Fruit fly (Drosophila melanogaster) whole organism, embryonic: ENCODE data around the gene Agpat2.

Source experiments
- Atf-2 ChIP-seq: fragments of 200-800 bp; sonication (Bioruptor generic); optimal IDR thresholded peaks from 2 replicates; lab custom pipeline; 2016; ENCODE audit warnings: missing biosample characterization, missing genetic modification characterization
- Atf3 ChIP-seq: fragments of 200-800 bp; sonication (Bioruptor generic); optimal IDR thresholded peaks from 3 replicates; lab custom pipeline; 2016; ENCODE audit warnings: missing biosample characterization, missing genetic modification characterization
- Awh ChIP-seq: fragments of 200-800 bp; sonication (Bioruptor generic); IDR thresholded peaks from 2 replicates; pipeline ENCODE4, ENCODE4 v1.3.6; 2022; ENCODE audit warnings: missing biosample characterization, missing genetic modification characterization
- Blimp-1 ChIP-seq: fragments of 200-800 bp; sonication (Bioruptor generic); optimal IDR thresholded peaks from 3 replicates; lab custom pipeline; 2018; ENCODE audit warnings: missing biosample characterization, missing genetic modification characterization, mild to moderate bottlenecking, moderate library complexity, missing genetic modification reagents
- CG10979 ChIP-seq: fragments of 200-800 bp; sonication (Bioruptor generic); optimal IDR thresholded peaks from 2 replicates; lab custom pipeline; 2018; ENCODE audit warnings: missing biosample characterization, mild to moderate bottlenecking, missing genetic modification characterization, moderate library complexity
- CG11504 ChIP-seq: fragments of 200-800 bp; sonication (Bioruptor generic); optimal IDR thresholded peaks from 3 replicates; lab custom pipeline; 2019; ENCODE audit warnings: missing biosample characterization, mild to moderate bottlenecking, missing genetic modification characterization, moderate library complexity
- CG12071 ChIP-seq: fragments of 200-800 bp; sonication (Bioruptor generic); optimal IDR thresholded peaks from 3 replicates; lab custom pipeline; 2018; ENCODE audit warnings: missing biosample characterization, mild to moderate bottlenecking, missing genetic modification characterization
- CG12155 ChIP-seq: fragments of 200-800 bp; sonication (Bioruptor generic); optimal IDR thresholded peaks from 3 replicates; lab custom pipeline; 2016; ENCODE audit warnings: missing biosample characterization, missing genetic modification characterization
- CG13424 ChIP-seq: fragments of 200-800 bp; sonication (Bioruptor generic); optimal IDR thresholded peaks from 2 replicates; lab custom pipeline; 2019; ENCODE audit warnings: missing biosample characterization, mild to moderate bottlenecking, missing genetic modification characterization, moderate library complexity
- CG14441 ChIP-seq: fragments of 200-800 bp; sonication (Bioruptor generic); IDR thresholded peaks from 2 replicates; pipeline ENCODE4 v1.3.6; 2022; ENCODE audit warnings: missing biosample characterization, missing genetic modification characterization
- CG14710 ChIP-seq: fragments of 200-800 bp; sonication (Bioruptor generic); optimal IDR thresholded peaks from 3 replicates; lab custom pipeline; 2019; ENCODE audit warnings: missing biosample characterization, mild to moderate bottlenecking, missing genetic modification characterization, moderate library complexity
- CG1602 ChIP-seq: fragments of 200-800 bp; sonication (Bioruptor generic); optimal IDR thresholded peaks from 3 replicates; lab custom pipeline; 2016; ENCODE audit warnings: missing biosample characterization, missing genetic modification characterization
- CG16779 ChIP-seq: fragments of 200-800 bp; sonication (Bioruptor generic); IDR thresholded peaks from 2 replicates; pipeline ENCODE4 v1.3.6; 2022; ENCODE audit warnings: missing biosample characterization, missing genetic modification characterization
- CG17568 ChIP-seq: fragments of 200-800 bp; sonication (Bioruptor generic); optimal IDR thresholded peaks from 2 replicates; lab custom pipeline; 2018; ENCODE audit warnings: missing biosample characterization, mild to moderate bottlenecking, missing genetic modification characterization, moderate library complexity
- CG17829 ChIP-seq: fragments of 200-800 bp; optimal IDR thresholded peaks from 2 replicates; lab custom pipeline; 2019; ENCODE audit warnings: missing biosample characterization, mild to moderate bottlenecking, missing genetic modification characterization, moderate library complexity
- CG17912 ChIP-seq: fragments of 200-800 bp; sonication (Bioruptor generic); optimal IDR thresholded peaks from 2 replicates; lab custom pipeline; 2018; ENCODE audit warnings: missing biosample characterization, mild to moderate bottlenecking, missing genetic modification characterization
- CG2116 ChIP-seq: fragments of 200-800 bp; sonication (Bioruptor generic); optimal IDR thresholded peaks from 3 replicates; lab custom pipeline; 2018; ENCODE audit warnings: missing biosample characterization, mild to moderate bottlenecking, missing genetic modification characterization
- CG30403 ChIP-seq: fragments of 200-800 bp; sonication (Bioruptor generic); optimal IDR thresholded peaks from 3 replicates; lab custom pipeline; 2016; ENCODE audit warnings: missing biosample characterization, missing genetic modification characterization
- CG31441 ChIP-seq: fragments of 200-800 bp; sonication (Bioruptor generic); IDR thresholded peaks from 2 replicates; pipeline ENCODE4 v1.3.6; 2022; ENCODE audit warnings: missing biosample characterization, missing genetic modification characterization
- CG6175 ChIP-seq: fragments of 200-800 bp; sonication (Bioruptor generic); IDR thresholded peaks from 3 replicates; pipeline ENCODE4 v1.3.6; 2022; ENCODE audit warnings: missing biosample characterization, missing genetic modification characterization
- CG7963 ChIP-seq: fragments of 200-800 bp; sonication (Bioruptor generic); IDR thresholded peaks from 3 replicates; pipeline ENCODE4 v1.3.6; 2022; ENCODE audit warnings: missing biosample characterization, missing genetic modification characterization; ENCODE audit not compliant: partially characterized antibody
- CG8478 ChIP-seq: fragments of >200 bp; optimal IDR thresholded peaks from 2 replicates; lab custom pipeline; 2018
- CG9727 ChIP-seq: fragments of 200-800 bp; sonication (Bioruptor generic); optimal IDR thresholded peaks from 3 replicates; lab custom pipeline; 2017; ENCODE audit warnings: missing biosample characterization, mild to moderate bottlenecking, missing genetic modification characterization
- Dad ChIP-seq: fragments of 200-800 bp; sonication (Bioruptor generic); optimal IDR thresholded peaks from 3 replicates; lab custom pipeline; 2016; ENCODE audit warnings: missing biosample characterization, missing genetic modification characterization
- Dfd ChIP-seq, 2 experiments: fragments of >200 bp; optimal IDR thresholded peaks; 2 replicates each; lab custom pipeline; 2017; ENCODE audit warnings: missing biosample characterization in 2 of 2, missing genetic modification characterization in 2 of 2
- Hmr ChIP-seq: fragments of 200-800 bp; sonication (Bioruptor generic); optimal IDR thresholded peaks from 3 replicates; lab custom pipeline; 2017; ENCODE audit warnings: mild to moderate bottlenecking, missing biosample characterization, missing genetic modification reagents, missing genetic modification characterization
- Lim3 ChIP-seq: fragments of 200-800 bp; sonication (Bioruptor generic); IDR thresholded peaks from 2 replicates; pipeline ENCODE4 v1.3.6; 2022; ENCODE audit warnings: missing biosample characterization, missing genetic modification characterization
- Opbp ChIP-seq: fragments of 200-800 bp; sonication (Bioruptor generic); IDR thresholded peaks from 3 replicates; pipeline ENCODE4 v1.3.6; 2022; ENCODE audit warnings: missing biosample characterization, missing genetic modification characterization; ENCODE audit not compliant: partially characterized antibody
- Poxn ChIP-seq: fragments of 200-800 bp; sonication (Bioruptor generic); IDR thresholded peaks from 2 replicates; pipeline ENCODE4 v1.3.6; 2022; ENCODE audit warnings: missing biosample characterization, missing genetic modification characterization
- Scr ChIP-seq: fragments of 200-800 bp; sonication (Bioruptor generic); IDR thresholded peaks from 2 replicates; pipeline ENCODE4 v1.3.6; 2022; ENCODE audit warnings: missing biosample characterization, missing genetic modification characterization; ENCODE audit not compliant: partially characterized antibody
- Trl ChIP-seq, 3 experiments: fragments of >200 bp in 2 of 3; fragments of 200-800 bp in 1 of 3; sonication (Bioruptor generic) in 1 of 3; optimal IDR thresholded peaks; 2 replicates in 1 of 3; 3 replicates in 2 of 3; lab custom pipeline; 2016 to 2017; ENCODE audit warnings: missing biosample characterization in 1 of 3, missing genetic modification characterization in 1 of 3
- bbx ChIP-seq: fragments of 200-800 bp; sonication (Bioruptor generic); IDR thresholded peaks from 2 replicates; pipeline ENCODE4 v1.3.6; 2022; ENCODE audit warnings: missing biosample characterization, missing genetic modification characterization; ENCODE audit not compliant: partially characterized antibody
- chif ChIP-seq, 2 experiments: fragments of 200-800 bp; sonication (Bioruptor generic); optimal IDR thresholded peaks; 3 replicates each; lab custom pipeline; 2016; ENCODE audit warnings: missing biosample characterization in 2 of 2, missing genetic modification characterization in 2 of 2
- gem ChIP-seq: fragments of 200-800 bp; sonication (Bioruptor generic); optimal IDR thresholded peaks from 2 replicates; lab custom pipeline; 2019; ENCODE audit warnings: missing biosample characterization, mild to moderate bottlenecking, missing genetic modification characterization, moderate library complexity
- grn ChIP-seq: fragments of 200-800 bp; sonication (Bioruptor generic); optimal IDR thresholded peaks from 3 replicates; lab custom pipeline; 2017; ENCODE audit warnings: missing biosample characterization, missing genetic modification characterization
- ken ChIP-seq: fragments of 200-800 bp; sonication (Bioruptor generic); IDR thresholded peaks from 3 replicates; pipeline ENCODE4 v1.3.6; 2022; ENCODE audit warnings: missing biosample characterization, missing genetic modification characterization
- nom ChIP-seq: fragments of 200-800 bp; sonication (Bioruptor generic); optimal IDR thresholded peaks from 2 replicates; lab custom pipeline; 2017; ENCODE audit warnings: missing biosample characterization, missing genetic modification characterization, mild to moderate bottlenecking, moderate library complexity, missing genetic modification reagents
- oc ChIP-seq: fragments of 200-800 bp; sonication (Bioruptor generic); optimal IDR thresholded peaks from 2 replicates; lab custom pipeline; 2018; ENCODE audit warnings: missing biosample characterization, mild to moderate bottlenecking, missing genetic modification characterization, moderate library complexity
- odd ChIP-seq: fragments of 200-800 bp; sonication (Bioruptor generic); optimal IDR thresholded peaks from 2 replicates; lab custom pipeline; 2017; ENCODE audit warnings: missing biosample characterization, mild to moderate bottlenecking, missing genetic modification characterization
- phol ChIP-seq: fragments of 200-800 bp; sonication (Bioruptor generic); optimal IDR thresholded peaks from 3 replicates; lab custom pipeline; 2018; ENCODE audit warnings: missing biosample characterization, mild to moderate bottlenecking, missing genetic modification characterization, moderate library complexity
- pnt ChIP-seq: fragments of 200-800 bp; sonication (Bioruptor generic); optimal IDR thresholded peaks from 3 replicates; lab custom pipeline; 2016; ENCODE audit warnings: missing biosample characterization, missing genetic modification characterization
- pzg ChIP-seq: fragments of 200-800 bp; sonication (Bioruptor generic); optimal IDR thresholded peaks from 3 replicates; lab custom pipeline; 2018; ENCODE audit warnings: missing biosample characterization, mild to moderate bottlenecking, missing genetic modification characterization, moderate library complexity
- ranshi ChIP-seq: fragments of 200-800 bp; sonication (Bioruptor generic); IDR thresholded peaks from 2 replicates; pipeline ENCODE4 v1.3.6; 2022; ENCODE audit warnings: missing biosample characterization, missing genetic modification characterization
- rib ChIP-seq: fragments of 200-800 bp; sonication (Bioruptor generic); IDR thresholded peaks from 2 replicates; pipeline ENCODE4 v1.3.6; 2022; ENCODE audit warnings: missing biosample characterization, missing genetic modification characterization
- sc ChIP-seq, 3 experiments: fragments of >200 bp in 2 of 3; fragments of 200-800 bp in 1 of 3; sonication (Bioruptor generic) in 1 of 3; optimal IDR thresholded peaks; 2 replicates in 2 of 3; 3 replicates in 1 of 3; lab custom pipeline; 2017; ENCODE audit warnings: mild to moderate bottlenecking in 1 of 3, missing biosample characterization in 1 of 3, missing genetic modification characterization in 1 of 3, missing genetic modification reagents in 1 of 3
- sd ChIP-seq: fragments of 200-800 bp; sonication (Bioruptor generic); optimal IDR thresholded peaks from 3 replicates; lab custom pipeline; 2018; ENCODE audit warnings: missing biosample characterization, mild to moderate bottlenecking, missing genetic modification characterization, moderate library complexity
- sisA ChIP-seq: fragments of 200-800 bp; sonication (Bioruptor generic); IDR thresholded peaks from 2 replicates; pipeline ENCODE4 v1.3.6; 2022; ENCODE audit warnings: missing biosample characterization, missing genetic modification characterization
- sug ChIP-seq: fragments of 200-800 bp; optimal IDR thresholded peaks from 2 replicates; lab custom pipeline; 2019; ENCODE audit warnings: missing biosample characterization, mild to moderate bottlenecking, missing genetic modification characterization, moderate library complexity
- tin ChIP-seq: fragments of 200-800 bp; sonication (Bioruptor generic); optimal IDR thresholded peaks from 3 replicates; lab custom pipeline; 2016; ENCODE audit warnings: missing biosample characterization, missing genetic modification characterization

Gene Agpat2

dm6 chr2L:8423460-8424089 lies 40.2 kb downstream of the Agpat2 start (continued):
- TF ChIP-seq Atf-2 (GFP tag; lab: Kevin White, UChicago) (no peak), CG1602 (GFP tag; lab: Kevin White, UChicago) (peak; percentile 33), grn (peak; percentile 55), CG10979 (tag; lab: Kevin White, UChicago) (peak; percentile 22), CG17912 (GFP tag; lab: Kevin White, UChicago) (no peak), Awh (no peak), Trl (optimal IDR thresholded peaks at IDR 0.05; lab: Kevin White, UChicago) (no peak), Trl (GFP tag; optimal IDR thresholded peaks at IDR 0.05; lab: Kevin White, UChicago) (no peak), ranshi (GFP tag; lab: Robert Waterston, UW) (no peak), sug (tag; lab: Kevin White, UChicago) (no peak), oc (tag; lab: Kevin White, UChicago) (no peak), sisA (GFP tag; lab: Robert Waterston, UW) (no peak), CG2116 (peak; percentile 8), sc (optimal IDR thresholded peaks at IDR 0.05; lab: Kevin White, UChicago) (no peak), sc (GFP tag; optimal IDR thresholded peaks at IDR 0.05; lab: Kevin White, UChicago) (peak; percentile 9), odd (GFP tag; lab: Kevin White, UChicago) (no peak), Blimp-1 (peak; percentile 23), Poxn (GFP tag; lab: Robert Waterston, UW) (no peak), pnt (GFP tag; lab: Kevin White, UChicago) (no peak), CG30403 (GFP tag; lab: Kevin White, UChicago) (no peak), gem (tag; lab: Kevin White, UChicago) (peak; percentile 36), CG7963 (GFP tag; lab: Robert Waterston, UW) (no peak), Atf3 (GFP tag; lab: Kevin White, UChicago) (no peak), Lim3 (no peak), ken (GFP tag; lab: Robert Waterston, UW) (no peak), Hmr (GFP tag; lab: Kevin White, UChicago) (no peak), pzg (no peak), CG6175 (GFP tag; lab: Robert Waterston, UW) (no peak), chif (GFP tag; optimal IDR thresholded peaks at IDR 0.05; lab: Kevin White, UChicago) (peak in 1 of 2 experiments; percentile 47), tin (GFP tag; lab: Kevin White, UChicago) (no peak), CG8478 (lab: Kevin White, UChicago) (no peak), rib (GFP tag; lab: Robert Waterston, UW) (no peak), CG31441 (GFP tag; lab: Robert Waterston, UW) (0 out of 2 replicates have a peak, but pooled peaks have one; percentile 20), phol (no peak), Opbp (GFP tag; lab: Robert Waterston, UW) (no peak), CG13424 (tag; lab: Kevin White, UChicago) (peak; percentile 14), CG16779 (GFP tag; lab: Robert Waterston, UW) (no peak), Scr (GFP tag; lab: Robert Waterston, UW) (no peak), CG17829 (no peak), CG17568 (GFP tag; lab: Kevin White, UChicago) (no peak), CG12155 (GFP tag; lab: Kevin White, UChicago) (no peak), bbx (no peak), CG14441 (GFP tag; lab: Robert Waterston, UW) (no peak), nom (peak; percentile 39), CG12071 (GFP tag; lab: Kevin White, UChicago) (no peak), sd (tag; lab: Kevin White, UChicago) (peak; percentile 95), Dfd (GFP tag; optimal IDR thresholded peaks at IDR 0.05; lab: Kevin White, UChicago) (no peak), CG14710 (tag; lab: Kevin White, UChicago) (peak; percentile 39), Dad (GFP tag; lab: Kevin White, UChicago) (no peak), CG9727 (GFP tag; lab: Kevin White, UChicago) (peak; percentile 15), CG11504 (tag; lab: Kevin White, UChicago) (peak; percentile 21)
